Fruit fly (Drosophila melanogaster): ENCODE data around the gene Scsalpha2.

The Scsalpha2 gene

dm6 chr3R:19472218-19472617 lies 9.4 kb upstream of the Scsalpha2 start (continued):
- no peak for TF ChIP-seq CG7357 (GFP tag; IDR thresholded peaks at IDR 0.05)
- no peak for TF ChIP-seq Ravus (GFP tag; IDR thresholded peaks at IDR 0.05)
- TF ChIP-seq emc (GFP tag; optimal IDR thresholded peaks at IDR 0.05): no peak
- TF ChIP-seq CG14965 (GFP tag; optimal IDR thresholded peaks at IDR 0.05; ENCODE audit: borderline replicate concordance): no peak
- TF ChIP-seq CG17359 (tag; optimal IDR thresholded peaks at IDR 0.05): peak; percentile 20
- TF ChIP-seq CG9727 (GFP tag; optimal IDR thresholded peaks at IDR 0.05): peak; percentile 55
- no peak for TF ChIP-seq hkb (optimal IDR thresholded peaks at IDR 0.05)
- no peak for TF ChIP-seq hkb (GFP tag; IDR thresholded peaks at IDR 0.05)
- no peak for TF ChIP-seq HLH4C (GFP tag; IDR thresholded peaks at IDR 0.05; ENCODE audit: partially characterized antibody)
- TF ChIP-seq CG2199 (GFP tag; IDR thresholded peaks at IDR 0.05): peak; percentile 89
- TF ChIP-seq CG17328 (GFP tag; IDR thresholded peaks at IDR 0.05): no peak
- TF ChIP-seq CG15479 (GFP tag; optimal IDR thresholded peaks at IDR 0.05): peak; percentile 17
- no peak for TF ChIP-seq amos (GFP tag; IDR thresholded peaks at IDR 0.05; ENCODE audit: partially characterized antibody)
- no peak for TF ChIP-seq vnd (GFP tag; IDR thresholded peaks at IDR 0.05; ENCODE audit: partially characterized antibody)
- TF ChIP-seq cwo (GFP tag; optimal IDR thresholded peaks at IDR 0.05): no peak
- TF ChIP-seq salm (tag; optimal IDR thresholded peaks at IDR 0.05): peak; percentile 33
- no peak for TF ChIP-seq yki (optimal IDR thresholded peaks at IDR 0.05)
- TF ChIP-seq CG15514 (GFP tag; optimal IDR thresholded peaks at IDR 0.05): peak; percentile 16
- peak; percentile 27 for TF ChIP-seq CG8281 (tag; optimal IDR thresholded peaks at IDR 0.05)
- TF ChIP-seq Fer2 (tag; optimal IDR thresholded peaks at IDR 0.05): no peak
- peak; percentile 80 for TF ChIP-seq kni (GFP tag; optimal IDR thresholded peaks at IDR 0.05)
- peak; percentile 37; the same call in 1 of the 2 replicates for TF ChIP-seq CG31441 (GFP tag; IDR thresholded peaks at IDR 0.05)
- peak; percentile 39 for TF ChIP-seq HHEX (GFP tag; optimal IDR thresholded peaks at IDR 0.05)
- TF ChIP-seq CG30431 (GFP tag; optimal IDR thresholded peaks at IDR 0.05): no peak
- TF ChIP-seq CG2116 (GFP tag; optimal IDR thresholded peaks at IDR 0.05): no peak
- TF ChIP-seq pita (GFP tag; optimal IDR thresholded peaks at IDR 0.05): no peak
- TF ChIP-seq peb (GFP tag; IDR thresholded peaks at IDR 0.05): no peak
- no peak for TF ChIP-seq CG11398 (GFP tag; optimal IDR thresholded peaks at IDR 0.05)
- TF ChIP-seq lilli (GFP tag; optimal IDR thresholded peaks at IDR 0.05): no peak
- TF ChIP-seq CG6791 (GFP tag; IDR thresholded peaks at IDR 0.05; ENCODE audit: partially characterized antibody): no peak
- TF ChIP-seq odd (GFP tag; optimal IDR thresholded peaks at IDR 0.05): peak; percentile 24
- TF ChIP-seq Hey (tag; optimal IDR thresholded peaks at IDR 0.05): no peak
- no peak for TF ChIP-seq lov (optimal IDR thresholded peaks at IDR 0.05)
- peak; percentile 69; the same call in 1 of the 3 replicates for TF ChIP-seq lov (GFP tag; IDR thresholded peaks at IDR 0.05)
- TF ChIP-seq nerfin-2 (GFP tag; IDR thresholded peaks at IDR 0.05; ENCODE audit: partially characterized antibody): no peak
- no peak for TF ChIP-seq nom (GFP tag; optimal IDR thresholded peaks at IDR 0.05)
- TF ChIP-seq Dfd (GFP tag; optimal IDR thresholded peaks at IDR 0.05): no peak
- TF ChIP-seq E2f1 (GFP tag; IDR thresholded peaks at IDR 0.05): no peak
- TF ChIP-seq eyg (GFP tag; optimal IDR thresholded peaks at IDR 0.05): no peak
- TF ChIP-seq ken (GFP tag; IDR thresholded peaks at IDR 0.05): peak; percentile 50; the same call in 1 of the 3 replicates
- no peak for TF ChIP-seq knrl (GFP tag; IDR thresholded peaks at IDR 0.05; ENCODE audit: partially characterized antibody)
- TF ChIP-seq dmrt11E (tag; optimal IDR thresholded peaks at IDR 0.05): peak; percentile 47
- TF ChIP-seq rib (GFP tag; IDR thresholded peaks at IDR 0.05): 0 out of 2 replicates have a peak, but pooled peaks have one; percentile 54
- no peak for TF ChIP-seq CG11456 (GFP tag; IDR thresholded peaks at IDR 0.05)
- peak; percentile 49 for TF ChIP-seq mirr (GFP tag; optimal IDR thresholded peaks at IDR 0.05)
- TF ChIP-seq CG11696 (GFP tag; IDR thresholded peaks at IDR 0.05): no peak
- no peak for TF ChIP-seq CG3726 (GFP tag; IDR thresholded peaks at IDR 0.05)
- no peak for TF ChIP-seq ranshi (GFP tag; IDR thresholded peaks at IDR 0.05)
- no peak for TF ChIP-seq tgo (GFP tag; IDR thresholded peaks at IDR 0.05)
- TF ChIP-seq Scr (GFP tag; IDR thresholded peaks at IDR 0.05; ENCODE audit: partially characterized antibody): no peak
- peak; percentile 1 for TF ChIP-seq CG11723 (GFP tag; optimal IDR thresholded peaks at IDR 0.05)
- no peak for TF ChIP-seq dysf (GFP tag; IDR thresholded peaks at IDR 0.05)

Data from whole organism, embryonic.